Worm (Caenorhabditis elegans) whole organism, early embryonic: ENCODE measurements around the gene sqv-3.

Source experiments
- B0310.2 ChIP-seq: sonication (generic microtip); optimal IDR thresholded peaks from 2 replicates; lab custom pipeline; 2016; ENCODE audit warnings: mild to moderate bottlenecking, missing genetic modification characterization, missing compliant biosample characterization
- ama-1 ChIP-seq: fragments of 150-350 bp; optimal IDR thresholded peaks from 2 replicates; lab custom pipeline; 2014
- flt-1 ChIP-seq: fragments of 200-800 bp; sonication (Bioruptor generic); IDR thresholded peaks from 2 replicates; pipeline ENCODE4 v1.3.6; 2022; ENCODE audit warnings: missing genetic modification characterization, missing compliant biosample characterization
- hmbx-1 ChIP-seq: sonication (generic microtip); optimal IDR thresholded peaks from 2 replicates; lab custom pipeline; 2016; ENCODE audit warnings: mild to moderate bottlenecking, missing genetic modification characterization, missing compliant biosample characterization
- hnd-1 ChIP-seq: sonication (generic microtip); optimal IDR thresholded peaks from 2 replicates; lab custom pipeline; 2016; ENCODE audit warnings: missing genetic modification characterization, missing compliant biosample characterization
- sea-1 ChIP-seq: fragments of 200-800 bp; sonication (Bioruptor generic); conservative IDR thresholded peaks from 2 replicates; pipeline ENCODE4 v1.3.6; 2022; ENCODE audit warnings: missing genetic modification characterization, missing compliant biosample characterization
- tra-4 ChIP-seq: sonication (generic microtip); optimal IDR thresholded peaks from 2 replicates; lab custom pipeline; 2017; ENCODE audit warnings: missing genetic modification characterization, missing compliant biosample characterization

DNA sequence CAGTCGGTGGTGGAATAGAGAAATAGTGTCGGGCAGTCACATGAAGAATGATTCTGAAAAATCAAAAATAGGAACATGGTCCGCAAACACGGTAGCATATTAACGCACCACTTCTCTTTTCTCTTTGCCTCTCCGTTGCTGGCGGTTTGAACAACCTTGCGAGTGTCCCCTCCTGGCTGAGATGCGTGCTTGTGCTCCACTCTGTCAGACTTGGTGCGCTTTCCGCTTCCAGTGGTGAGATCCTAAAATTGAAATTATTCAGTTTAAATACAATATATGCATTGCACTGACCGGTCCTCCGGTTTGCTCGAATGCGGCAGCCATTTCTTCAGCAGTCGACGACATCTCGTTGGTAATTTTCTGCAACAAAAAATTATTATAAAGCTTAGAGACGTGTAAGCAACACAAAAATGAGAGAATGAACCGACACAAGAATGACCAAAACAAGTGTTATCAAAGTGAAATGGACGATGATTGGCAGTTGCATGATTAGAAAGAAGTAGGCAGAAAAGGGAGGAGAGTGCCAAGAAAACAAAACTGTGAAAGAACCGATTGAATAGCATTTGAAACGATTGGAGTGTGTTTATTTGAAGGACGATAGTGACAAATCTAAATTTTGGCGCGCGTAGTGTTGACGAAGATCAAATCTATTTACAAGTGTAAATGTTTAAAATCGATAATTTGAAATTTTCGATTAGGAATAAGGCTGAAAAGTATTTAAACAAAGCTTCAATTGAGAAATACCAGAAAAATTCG lies 45.1 kb upstream of the sqv-3 start, which contains the start of gene ZK632.9:
- TF ChIP-seq sea-1 (GFP tag; lab: Robert Waterston, UW): no peak
- TF ChIP-seq ama-1 (lab: Kevin White, UChicago): no peak
- no peak for TF ChIP-seq tra-4
- TF ChIP-seq hnd-1 (tag; lab: Kevin White, UChicago): no peak
- no peak for TF ChIP-seq flt-1 (GFP tag; lab: Robert Waterston, UW)
- no peak for TF ChIP-seq hmbx-1 (tag; lab: Kevin White, UChicago)
- TF ChIP-seq B0310.2 (tag; lab: Kevin White, UChicago): no peak
